Worm (Caenorhabditis elegans) whole organism, young adult: Measurements from ENCODE around the gene gst-8.

Experiments used
- B0035.1 ChIP-seq: sonication (generic microtip); optimal IDR thresholded peaks from 2 replicates; lab custom pipeline; 2016; ENCODE audit warnings: missing genetic modification characterization, mild to moderate bottlenecking, missing compliant biosample characterization, missing genotype, missing genetic modification reagents
- F10E7.11 ChIP-seq: sonication (generic microtip); optimal IDR thresholded peaks from 2 replicates; lab custom pipeline; 2017; ENCODE audit warnings: mild to moderate bottlenecking, missing genetic modification characterization, moderate library complexity, missing compliant biosample characterization
- F37B4.10 ChIP-seq: fragments of 200-800 bp; sonication (Bioruptor generic); IDR thresholded peaks from 2 replicates; pipeline ENCODE4 v1.3.6; 2022; ENCODE audit warnings: missing genetic modification characterization, missing compliant biosample characterization
- F49E8.2 ChIP-seq: sonication (generic microtip); optimal IDR thresholded peaks from 3 replicates; lab custom pipeline; 2017; ENCODE audit warnings: missing genetic modification characterization, mild to moderate bottlenecking, missing compliant biosample characterization, antibody characterized with exemption, moderate library complexity; ENCODE audit not compliant: insufficient read depth
- F52B5.7 ChIP-seq: sonication (generic microtip); optimal IDR thresholded peaks from 2 replicates; lab custom pipeline; 2016; ENCODE audit warnings: mild to moderate bottlenecking, missing genetic modification characterization, missing compliant biosample characterization
- F57C9.4 ChIP-seq: sonication (generic microtip); optimal IDR thresholded peaks from 2 replicates; lab custom pipeline; 2017; ENCODE audit warnings: mild to moderate bottlenecking, missing genetic modification characterization, missing compliant biosample characterization
- T26A5.8 ChIP-seq: sonication (generic microtip); optimal IDR thresholded peaks from 2 replicates; lab custom pipeline; 2016; ENCODE audit warnings: missing genetic modification characterization, missing compliant biosample characterization
- Y53G8AR.9 ChIP-seq: fragments of 200-800 bp; sonication (Bioruptor generic); conservative IDR thresholded peaks from 2 replicates; pipeline ENCODE4 v1.3.6; 2022; ENCODE audit warnings: missing genetic modification reagents, missing genetic modification characterization, missing compliant biosample characterization
- Y67H2A.10 ChIP-seq: fragments of 200-800 bp; sonication (Bioruptor generic); conservative IDR thresholded peaks from 2 replicates; pipeline ENCODE4 v1.3.6; 2022; ENCODE audit warnings: missing genetic modification reagents, missing genetic modification characterization, missing compliant biosample characterization
- Y95B8A.8 ChIP-seq: fragments of 200-800 bp; sonication (Bioruptor generic); IDR thresholded peaks from 2 replicates; pipeline ENCODE4 v1.3.6; 2022; ENCODE audit warnings: missing genetic modification reagents, missing genetic modification characterization, missing compliant biosample characterization
- atf-7 ChIP-seq: sonication (generic microtip); optimal IDR thresholded peaks from 2 replicates; lab custom pipeline; 2017; ENCODE audit warnings: mild to moderate bottlenecking, missing genetic modification characterization, missing compliant biosample characterization
- attf-3 ChIP-seq: fragments of 200-800 bp; sonication (Bioruptor generic); conservative IDR thresholded peaks from 2 replicates; pipeline ENCODE4 v1.3.6; 2022; ENCODE audit warnings: missing genetic modification reagents, missing genetic modification characterization, missing compliant biosample characterization
- cebp-2 ChIP-seq: fragments of 200-800 bp; sonication (Bioruptor generic); IDR thresholded peaks from 2 replicates; pipeline ENCODE4 v1.3.6; 2022; ENCODE audit warnings: missing genetic modification characterization, missing compliant biosample characterization
- ceh-100 ChIP-seq: fragments of 200-800 bp; sonication (Bioruptor generic); IDR thresholded peaks from 2 replicates; pipeline ENCODE4 v1.3.6; 2022; ENCODE audit warnings: missing genetic modification reagents, missing genetic modification characterization, missing compliant biosample characterization
- ceh-58 ChIP-seq: fragments of 200-800 bp; sonication (Bioruptor generic); IDR thresholded peaks from 2 replicates; pipeline ENCODE4 v1.3.6; 2022; ENCODE audit warnings: missing genetic modification characterization, missing compliant biosample characterization
- dpff-1 ChIP-seq: sonication (generic microtip); optimal IDR thresholded peaks from 2 replicates; lab custom pipeline; 2017; ENCODE audit warnings: mild to moderate bottlenecking, missing genetic modification characterization, missing compliant biosample characterization
- efl-1 ChIP-seq: fragments of 150-350 bp; optimal IDR thresholded peaks from 2 replicates; lab custom pipeline; 2014; ENCODE audit warnings: missing biosample characterization, missing genetic modification reagents, missing genetic modification characterization
- egrh-3 ChIP-seq: fragments of 200-800 bp; sonication (Bioruptor generic); IDR thresholded peaks from 2 replicates; pipeline ENCODE4 v1.3.6; 2022; ENCODE audit warnings: missing genetic modification reagents, missing genetic modification characterization, missing compliant biosample characterization
- hlh-26 ChIP-seq: fragments of 200-800 bp; sonication (Bioruptor generic); conservative IDR thresholded peaks from 2 replicates; pipeline ENCODE4 v1.3.6; 2022; ENCODE audit warnings: missing genetic modification reagents, missing genetic modification characterization, missing compliant biosample characterization
- hrde-1 ChIP-seq: sonication (generic microtip); optimal IDR thresholded peaks from 2 replicates; lab custom pipeline; 2016; ENCODE audit warnings: missing genetic modification characterization, mild to moderate bottlenecking, missing compliant biosample characterization, moderate library complexity, missing genotype, missing genetic modification reagents, borderline replicate concordance
- lin-26 ChIP-seq: fragments of 200-800 bp; sonication (Bioruptor generic); IDR thresholded peaks from 2 replicates; pipeline ENCODE4 v1.3.6; 2022; ENCODE audit warnings: missing genetic modification reagents, missing genetic modification characterization, missing compliant biosample characterization
- madf-8 ChIP-seq: fragments of 200-800 bp; sonication (Bioruptor generic); conservative IDR thresholded peaks from 2 replicates; pipeline ENCODE4 v1.3.6; 2022; ENCODE audit warnings: missing genetic modification reagents, missing genetic modification characterization, missing compliant biosample characterization
- mxl-1 ChIP-seq: sonication (generic microtip); optimal IDR thresholded peaks from 2 replicates; lab custom pipeline; 2016; ENCODE audit warnings: missing genetic modification characterization, missing compliant biosample characterization
- nfya-2 ChIP-seq: fragments of 200-800 bp; sonication (Bioruptor generic); IDR thresholded peaks from 2 replicates; pipeline ENCODE4 v1.3.6; 2022; ENCODE audit warnings: missing genetic modification reagents, missing genetic modification characterization, missing compliant biosample characterization
- nfyb-1 ChIP-seq: fragments of 200-800 bp; sonication (Bioruptor generic); IDR thresholded peaks from 2 replicates; pipeline ENCODE4 v1.3.6; 2022; ENCODE audit warnings: missing genetic modification reagents, missing genetic modification characterization, missing compliant biosample characterization
- nhr-179 ChIP-seq: sonication (generic microtip); optimal IDR thresholded peaks from 2 replicates; lab custom pipeline; 2016; ENCODE audit warnings: mild to moderate bottlenecking, missing genetic modification characterization, missing compliant biosample characterization
- nhr-80 ChIP-seq: sonication (generic microtip); optimal IDR thresholded peaks from 2 replicates; lab custom pipeline; 2016; ENCODE audit warnings: missing genetic modification characterization, missing compliant biosample characterization
- nhr-90 ChIP-seq: sonication (generic microtip); optimal IDR thresholded peaks from 2 replicates; lab custom pipeline; 2016; ENCODE audit warnings: missing genotype, mild to moderate bottlenecking, missing genetic modification characterization, missing compliant biosample characterization
- repo-1 ChIP-seq: sonication (generic microtip); optimal IDR thresholded peaks from 2 replicates; lab custom pipeline; 2017; ENCODE audit warnings: mild to moderate bottlenecking, missing genetic modification characterization, missing compliant biosample characterization
- sdz-38 ChIP-seq: sonication (generic microtip); optimal IDR thresholded peaks from 2 replicates; lab custom pipeline; 2016; ENCODE audit warnings: missing genotype, missing genetic modification characterization, missing compliant biosample characterization
- snpc-3.4 ChIP-seq: sonication (generic microtip); optimal IDR thresholded peaks from 2 replicates; lab custom pipeline; 2017; ENCODE audit warnings: missing genetic modification characterization, mild to moderate bottlenecking, missing compliant biosample characterization, antibody characterized with exemption, moderate library complexity, missing genotype, missing genetic modification reagents
- snpc-4 ChIP-seq, 5 experiments: fragments of 150-350 bp in 1 of 5; sonication (generic microtip) in 4 of 5; optimal IDR thresholded peaks; 2 replicates each; lab custom pipeline; 2014 to 2018; ENCODE audit warnings: missing genetic modification characterization in 5 of 5, missing biosample characterization in 3 of 5, antibody characterized with exemption in 2 of 5, mild to moderate bottlenecking in 2 of 5, missing compliant biosample characterization in 2 of 5, missing genotype in 2 of 5, moderate library complexity in 2 of 5, missing genetic modification reagents in 1 of 5
- tbp1 ChIP-seq: fragments of 200-800 bp; sonication (Bioruptor generic); optimal IDR thresholded peaks from 2 replicates; lab custom pipeline; 2018; ENCODE audit warnings: mild to moderate bottlenecking, missing genetic modification characterization, missing compliant biosample characterization
- xnd-1 ChIP-seq: sonication (generic microtip); optimal IDR thresholded peaks from 2 replicates; lab custom pipeline; 2016; ENCODE audit warnings: missing genotype, missing genetic modification reagents, missing genetic modification characterization, missing compliant biosample characterization
- ztf-18 ChIP-seq: sonication (generic microtip); optimal IDR thresholded peaks from 2 replicates; lab custom pipeline; 2016; ENCODE audit warnings: missing genotype, mild to moderate bottlenecking, missing genetic modification characterization, missing compliant biosample characterization
- ztf-22 ChIP-seq: fragments of 200-800 bp; sonication (Bioruptor generic); optimal IDR thresholded peaks from 2 replicates; lab custom pipeline; 2018; ENCODE audit warnings: mild to moderate bottlenecking, missing genetic modification characterization, moderate library complexity, missing compliant biosample characterization
- ztf-25 ChIP-seq: fragments of 200-800 bp; sonication (Bioruptor generic); IDR thresholded peaks from 2 replicates; pipeline ENCODE4 v1.3.6; 2022; ENCODE audit warnings: missing genetic modification reagents, missing genetic modification characterization, missing compliant biosample characterization
- ztf-26 ChIP-seq: sonication (generic microtip); optimal IDR thresholded peaks from 2 replicates; lab custom pipeline; 2017; ENCODE audit warnings: missing genetic modification characterization, missing compliant biosample characterization

The gst-8 gene

ce11 chrII:4869793-4870343 lies 13.6 kb upstream of the gst-8 start (continued):
- TF ChIP-seq madf-8 (no peak), sdz-38 (tag; lab: Kevin White, UChicago) (no peak), F52B5.7 (no peak), nfya-2 (GFP tag; lab: Robert Waterston, UW) (no peak), egrh-3 (GFP tag; lab: Robert Waterston, UW) (peak; percentile 89), B0035.1 (tag; lab: Kevin White, UChicago) (no peak), F57C9.4 (tag; lab: Kevin White, UChicago) (no peak), lin-26 (GFP tag; lab: Robert Waterston, UW) (0 out of 2 replicates have a peak, but pooled peaks have one; percentile 32), snpc-4 (GFP tag; optimal IDR thresholded peaks at IDR 0.05; lab: Kevin White, UChicago) (no peak), snpc-4 (tag; optimal IDR thresholded peaks at IDR 0.05; lab: Kevin White, UChicago) (no peak), nhr-90 (tag; lab: Kevin White, UChicago) (no peak), ceh-100 (GFP tag; lab: Robert Waterston, UW) (no peak), ztf-22 (GFP tag; lab: Kevin White, UChicago) (no peak), dpff-1 (tag; lab: Kevin White, UChicago) (no peak), T26A5.8 (tag; lab: Kevin White, UChicago) (no peak), ztf-25 (GFP tag; lab: Robert Waterston, UW) (no peak), mxl-1 (no peak), F37B4.10 (no peak), ztf-26 (tag; lab: Kevin White, UChicago) (peak; percentile 1), hlh-26 (GFP tag; lab: Robert Waterston, UW) (0 out of 2 replicates have a peak, but pooled peaks have one; percentile 11), tbp1 (no peak)
- TF ChIP-seq, all 124 proteins: peak for 6

DNA sequence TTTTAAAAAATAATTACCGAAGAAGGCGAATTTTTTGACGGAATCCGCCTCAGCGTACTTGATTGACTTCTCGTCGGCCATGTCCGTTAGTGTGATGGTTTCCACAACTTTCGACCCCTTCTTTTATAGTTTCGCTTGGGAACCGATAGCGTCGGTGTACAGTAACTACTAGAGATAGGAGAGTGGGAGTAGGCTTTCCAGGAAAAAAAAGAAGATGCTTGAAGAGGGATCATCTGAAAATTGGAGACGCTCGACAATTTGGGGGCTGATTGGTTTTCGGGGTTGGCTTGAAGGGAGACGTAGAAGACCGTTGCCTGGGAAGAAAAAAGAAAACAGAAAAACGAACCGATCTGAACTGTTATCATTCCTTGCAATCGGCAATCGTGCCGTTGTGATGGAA lies 12.8 kb upstream of the gst-8 start, which contains the start of gene col-20:
Gene col-20, minus strand, starts transcription at position 101 of the 400 bp plus-strand sequence.
- TF ChIP-seq repo-1 (tag; lab: Kevin White, UChicago): no peak
- TF ChIP-seq cebp-2 (GFP tag; lab: Robert Waterston, UW): no peak
- TF ChIP-seq B0035.1 (tag; lab: Kevin White, UChicago): no peak
- no peak for TF ChIP-seq F49E8.2 (tag; lab: Kevin White, UChicago)
- TF ChIP-seq nhr-179: no peak
- no peak for TF ChIP-seq Y95B8A.8 (GFP tag; lab: Robert Waterston, UW)

DNA sequence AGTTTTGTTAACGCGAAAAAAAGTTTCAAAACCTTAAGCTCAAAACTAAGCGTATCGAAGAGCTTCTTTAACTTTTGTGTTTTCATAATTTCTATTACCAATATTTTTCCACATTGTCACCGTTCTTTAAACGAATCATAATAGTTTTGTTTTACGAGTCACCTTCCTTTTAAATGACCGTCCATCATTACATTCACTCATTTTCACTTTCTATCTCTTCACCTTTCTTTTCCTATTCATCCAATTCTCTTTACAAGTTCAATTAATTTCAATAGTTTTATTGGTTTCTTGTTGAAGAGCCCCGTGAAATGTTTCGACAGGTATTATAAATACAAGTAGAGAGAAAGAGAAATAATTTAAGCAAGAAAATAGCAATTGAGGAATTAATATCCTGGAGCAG lies 11.7 kb upstream of the gst-8 start:
- TF ChIP-seq Y53G8AR.9: no peak
- TF ChIP-seq hrde-1 (tag; lab: Kevin White, UChicago): no peak
- no peak for TF ChIP-seq atf-7 (tag; lab: Kevin White, UChicago)
- TF ChIP-seq xnd-1 (tag; lab: Kevin White, UChicago): no peak
- TF ChIP-seq efl-1 (GFP tag; lab: Kevin White, UChicago): no peak
- no peak for TF ChIP-seq tbp1
- TF ChIP-seq snpc-3.4 (tag; lab: Kevin White, UChicago): no peak
- no peak for TF ChIP-seq ztf-22 (GFP tag; lab: Kevin White, UChicago)
- TF ChIP-seq Y67H2A.10 (GFP tag; lab: Robert Waterston, UW): no peak
- TF ChIP-seq F10E7.11 (tag; lab: Kevin White, UChicago): no peak
- TF ChIP-seq ceh-58 (GFP tag; lab: Robert Waterston, UW): no peak
- TF ChIP-seq nfyb-1 (GFP tag; lab: Robert Waterston, UW): no peak
- TF ChIP-seq nhr-80: no peak
- no peak for TF ChIP-seq ztf-18
- TF ChIP-seq attf-3 (GFP tag; lab: Robert Waterston, UW): no peak
- TF ChIP-seq nhr-90 (tag; lab: Kevin White, UChicago): no peak
